Fruit fly (Drosophila melanogaster) whole organism, embryonic: Measurements from ENCODE around the gene Alp10.

Experiments
- Blimp-1 ChIP-seq: fragments of 200-800 bp; sonication (Bioruptor generic); optimal IDR thresholded peaks from 3 replicates; lab custom pipeline; 2018; ENCODE audit warnings: missing biosample characterization, missing genetic modification characterization, mild to moderate bottlenecking, moderate library complexity, missing genetic modification reagents
- BtbVII ChIP-seq: fragments of 200-800 bp; sonication (Bioruptor generic); optimal IDR thresholded peaks from 3 replicates; lab custom pipeline; 2017; ENCODE audit warnings: missing biosample characterization, mild to moderate bottlenecking, missing genetic modification characterization
- CG10274 ChIP-seq: fragments of 200-800 bp; sonication (Bioruptor generic); optimal IDR thresholded peaks from 3 replicates; lab custom pipeline; 2017; ENCODE audit warnings: missing biosample characterization, mild to moderate bottlenecking, missing genetic modification characterization
- CG12155 ChIP-seq: fragments of 200-800 bp; sonication (Bioruptor generic); optimal IDR thresholded peaks from 3 replicates; lab custom pipeline; 2016; ENCODE audit warnings: missing biosample characterization, missing genetic modification characterization
- CG13624 ChIP-seq: fragments of 200-800 bp; sonication (Bioruptor generic); optimal IDR thresholded peaks from 2 replicates; lab custom pipeline; 2016; ENCODE audit warnings: missing biosample characterization, missing genetic modification characterization
- CG14014 ChIP-seq: fragments of 200-800 bp; sonication (Bioruptor generic); IDR thresholded peaks from 2 replicates; pipeline ENCODE4 v1.3.6; 2022; ENCODE audit warnings: missing biosample characterization, missing genetic modification characterization
- CG15011 ChIP-seq: fragments of 200-800 bp; sonication (Bioruptor generic); optimal IDR thresholded peaks from 3 replicates; lab custom pipeline; 2018; ENCODE audit warnings: missing biosample characterization, mild to moderate bottlenecking, missing genetic modification characterization
- CG1529 ChIP-seq: fragments of 200-800 bp; sonication (Bioruptor generic); optimal IDR thresholded peaks from 3 replicates; lab custom pipeline; 2018; ENCODE audit warnings: missing biosample characterization, missing genetic modification characterization
- CG1647 ChIP-seq: fragments of 200-800 bp; sonication (Bioruptor generic); optimal IDR thresholded peaks from 3 replicates; lab custom pipeline; 2016; ENCODE audit warnings: missing biosample characterization, missing genetic modification characterization
- CG16813 ChIP-seq: fragments of 200-800 bp; sonication (Bioruptor generic); IDR thresholded peaks from 3 replicates; pipeline ENCODE4 v1.3.6; 2022; ENCODE audit warnings: missing biosample characterization, missing genetic modification characterization; ENCODE audit not compliant: partially characterized antibody
- CG16863 ChIP-seq: fragments of 200-800 bp; sonication (Bioruptor generic); optimal IDR thresholded peaks from 3 replicates; lab custom pipeline; 2016; ENCODE audit warnings: missing biosample characterization, missing genetic modification characterization
- CG17912 ChIP-seq: fragments of 200-800 bp; sonication (Bioruptor generic); optimal IDR thresholded peaks from 2 replicates; lab custom pipeline; 2018; ENCODE audit warnings: missing biosample characterization, mild to moderate bottlenecking, missing genetic modification characterization
- CG30020 ChIP-seq: fragments of 200-800 bp; optimal IDR thresholded peaks from 2 replicates; lab custom pipeline; 2019; ENCODE audit warnings: missing biosample characterization, mild to moderate bottlenecking, missing genetic modification characterization, moderate library complexity
- CG3281 ChIP-seq: fragments of 200-800 bp; sonication (Bioruptor generic); optimal IDR thresholded peaks from 3 replicates; lab custom pipeline; 2017; ENCODE audit warnings: missing biosample characterization, mild to moderate bottlenecking, missing genetic modification characterization
- CG9437 ChIP-seq: fragments of 200-800 bp; sonication (Bioruptor generic); optimal IDR thresholded peaks from 2 replicates; lab custom pipeline; 2018; ENCODE audit warnings: missing biosample characterization, mild to moderate bottlenecking, missing genetic modification characterization
- CkIIα-i1 ChIP-seq: fragments of 200-800 bp; sonication (Bioruptor generic); IDR thresholded peaks from 2 replicates; pipeline ENCODE4 v1.3.6; 2022; ENCODE audit warnings: missing biosample characterization, missing genetic modification characterization
- CrebB ChIP-seq: fragments of 200-800 bp; sonication (Bioruptor generic); optimal IDR thresholded peaks from 3 replicates; lab custom pipeline; 2018; ENCODE audit warnings: missing biosample characterization, mild to moderate bottlenecking, missing genetic modification characterization
- D19A ChIP-seq: fragments of 200-800 bp; optimal IDR thresholded peaks from 3 replicates; lab custom pipeline; 2019; ENCODE audit warnings: missing biosample characterization, mild to moderate bottlenecking, missing genetic modification characterization, moderate library complexity
- Doc2 ChIP-seq: fragments of 200-800 bp; sonication (Bioruptor generic); IDR thresholded peaks from 2 replicates; pipeline ENCODE4 v1.3.6; 2022; ENCODE audit warnings: missing biosample characterization, missing genetic modification characterization
- HLH3B ChIP-seq: fragments of 200-800 bp; sonication (Bioruptor generic); IDR thresholded peaks from 2 replicates; pipeline ENCODE4 v1.3.6; 2022; ENCODE audit warnings: missing biosample characterization, missing genetic modification characterization
- Hand ChIP-seq: fragments of 200-800 bp; sonication (Bioruptor generic); optimal IDR thresholded peaks from 2 replicates; lab custom pipeline; 2017; ENCODE audit warnings: mild to moderate bottlenecking, missing biosample characterization, missing genetic modification reagents, missing genetic modification characterization
- Hey ChIP-seq: fragments of 200-800 bp; sonication (Bioruptor generic); optimal IDR thresholded peaks from 3 replicates; lab custom pipeline; 2018; ENCODE audit warnings: missing biosample characterization, mild to moderate bottlenecking, missing genetic modification characterization
- Jarid2 ChIP-seq: fragments of 200-800 bp; sonication (Bioruptor generic); optimal IDR thresholded peaks from 3 replicates; lab custom pipeline; 2017; ENCODE audit warnings: mild to moderate bottlenecking, missing biosample characterization, missing genetic modification reagents, missing genetic modification characterization
- Lhr ChIP-seq: fragments of 200-800 bp; sonication (Bioruptor generic); optimal IDR thresholded peaks from 3 replicates; lab custom pipeline; 2017; ENCODE audit warnings: mild to moderate bottlenecking, missing biosample characterization, missing genetic modification reagents, missing genetic modification characterization
- MESR4 ChIP-seq: fragments of 200-800 bp; sonication (Bioruptor generic); optimal IDR thresholded peaks from 2 replicates; lab custom pipeline; 2018; ENCODE audit warnings: missing biosample characterization, mild to moderate bottlenecking, missing genetic modification characterization, moderate library complexity
- Med ChIP-seq: fragments of 200-800 bp; sonication (Bioruptor generic); peaks from one replicate; lab custom pipeline; 2016; ENCODE audit warnings: missing biosample characterization, missing genetic modification characterization, mild to moderate bottlenecking, inconsistent platforms, moderate library complexity
- Neu2 ChIP-seq: fragments of 200-800 bp; sonication (Bioruptor generic); optimal IDR thresholded peaks from 3 replicates; lab custom pipeline; 2016; ENCODE audit warnings: missing biosample characterization, missing genetic modification characterization, borderline replicate concordance
- Optix ChIP-seq: fragments of 200-800 bp; sonication (Bioruptor generic); IDR thresholded peaks from 3 replicates; pipeline ENCODE4 v1.3.6; 2022; ENCODE audit warnings: missing biosample characterization, missing genetic modification characterization
- PHDP ChIP-seq: fragments of 200-800 bp; sonication (Bioruptor generic); optimal IDR thresholded peaks from 3 replicates; lab custom pipeline; 2018; ENCODE audit warnings: missing biosample characterization, mild to moderate bottlenecking, missing genetic modification characterization, moderate library complexity
- Pdp1 ChIP-seq, 2 experiments: fragments of 200-800 bp; sonication (Bioruptor generic); optimal IDR thresholded peaks; 3 replicates each; lab custom pipeline; 2016; ENCODE audit warnings: missing biosample characterization in 2 of 2, missing genetic modification characterization in 2 of 2, mild to moderate bottlenecking in 1 of 2, moderate library complexity in 1 of 2
- YL-1 ChIP-seq: fragments of 200-800 bp; sonication (Bioruptor generic); optimal IDR thresholded peaks from 3 replicates; lab custom pipeline; 2017; ENCODE audit warnings: missing biosample characterization, mild to moderate bottlenecking, missing genetic modification characterization
- ac ChIP-seq: fragments of 200-800 bp; sonication (Bioruptor generic); optimal IDR thresholded peaks from 3 replicates; lab custom pipeline; 2017; ENCODE audit warnings: missing biosample characterization, mild to moderate bottlenecking, missing genetic modification characterization
- ash1 ChIP-seq: fragments of 200-800 bp; sonication (Bioruptor generic); optimal IDR thresholded peaks from 2 replicates; lab custom pipeline; 2018; ENCODE audit warnings: missing biosample characterization, mild to moderate bottlenecking, missing genetic modification characterization
- bbx ChIP-seq: fragments of 200-800 bp; sonication (Bioruptor generic); IDR thresholded peaks from 2 replicates; pipeline ENCODE4 v1.3.6; 2022; ENCODE audit warnings: missing biosample characterization, missing genetic modification characterization; ENCODE audit not compliant: partially characterized antibody
- cad ChIP-seq: fragments of >200 bp; optimal IDR thresholded peaks from 2 replicates; lab custom pipeline; 2017; ENCODE audit warnings: missing biosample characterization, missing genetic modification characterization
- chm ChIP-seq: fragments of 200-800 bp; sonication (Bioruptor generic); IDR thresholded peaks from 2 replicates; pipeline ENCODE4 v1.3.6; 2022; ENCODE audit warnings: missing biosample characterization, missing genetic modification characterization
- dan ChIP-seq: fragments of 200-800 bp; sonication (Bioruptor generic); IDR thresholded peaks from 2 replicates; pipeline ENCODE4 v1.3.6; 2022; ENCODE audit warnings: missing biosample characterization, missing genetic modification characterization
- dysf ChIP-seq: fragments of 200-800 bp; sonication (Bioruptor generic); IDR thresholded peaks from 3 replicates; pipeline ENCODE4 v1.3.6; 2022; ENCODE audit warnings: missing biosample characterization, missing genetic modification characterization
- esg ChIP-seq: fragments of 200-800 bp; sonication (Bioruptor generic); conservative IDR thresholded peaks from 2 replicates; pipeline ENCODE4 v1.3.6; 2022; ENCODE audit warnings: missing biosample characterization, missing genetic modification characterization
- ewg ChIP-seq: fragments of 200-800 bp; sonication (Bioruptor generic); optimal IDR thresholded peaks from 3 replicates; lab custom pipeline; 2017; ENCODE audit warnings: mild to moderate bottlenecking, missing biosample characterization, missing genetic modification reagents, missing genetic modification characterization
- fu2 ChIP-seq: fragments of 200-800 bp; sonication (Bioruptor generic); optimal IDR thresholded peaks from 2 replicates; lab custom pipeline; 2016; ENCODE audit warnings: missing biosample characterization, missing genetic modification characterization
- insv ChIP-seq, 2 experiments: fragments of 200-800 bp; sonication (Bioruptor generic); optimal IDR thresholded peaks; 3 replicates each; lab custom pipeline; 2016 to 2018; ENCODE audit warnings: missing biosample characterization in 2 of 2, missing genetic modification characterization in 2 of 2
- lmd ChIP-seq: fragments of 200-800 bp; sonication (Bioruptor generic); IDR thresholded peaks from 2 replicates; pipeline ENCODE4 v1.3.6; 2022; ENCODE audit warnings: missing biosample characterization, missing genetic modification characterization
- onecut ChIP-seq: fragments of 200-800 bp; sonication (Bioruptor generic); IDR thresholded peaks from 2 replicates; pipeline ENCODE4 v1.3.6; 2022; ENCODE audit warnings: missing biosample characterization, missing genetic modification characterization
- phol ChIP-seq: fragments of 200-800 bp; sonication (Bioruptor generic); optimal IDR thresholded peaks from 3 replicates; lab custom pipeline; 2018; ENCODE audit warnings: missing biosample characterization, mild to moderate bottlenecking, missing genetic modification characterization, moderate library complexity
- pita ChIP-seq: fragments of 200-800 bp; sonication (Bioruptor generic); optimal IDR thresholded peaks from 2 replicates; lab custom pipeline; 2017; ENCODE audit warnings: missing biosample characterization, mild to moderate bottlenecking, missing genetic modification characterization
- sens ChIP-seq: fragments of 200-800 bp; sonication (Bioruptor generic); peaks from one replicate; lab custom pipeline; 2016; ENCODE audit warnings: missing biosample characterization, missing genetic modification characterization
- tin ChIP-seq: fragments of 200-800 bp; sonication (Bioruptor generic); optimal IDR thresholded peaks from 3 replicates; lab custom pipeline; 2016; ENCODE audit warnings: missing biosample characterization, missing genetic modification characterization
- unpg ChIP-seq: fragments of 200-800 bp; sonication (Bioruptor generic); optimal IDR thresholded peaks from 3 replicates; lab custom pipeline; 2018; ENCODE audit warnings: missing biosample characterization, mild to moderate bottlenecking, missing genetic modification characterization, moderate library complexity
- usp ChIP-seq: fragments of >200 bp; optimal IDR thresholded peaks from 2 replicates; lab custom pipeline; 2017; ENCODE audit warnings: missing biosample characterization, missing genetic modification characterization

Alp10 gene

DNA sequence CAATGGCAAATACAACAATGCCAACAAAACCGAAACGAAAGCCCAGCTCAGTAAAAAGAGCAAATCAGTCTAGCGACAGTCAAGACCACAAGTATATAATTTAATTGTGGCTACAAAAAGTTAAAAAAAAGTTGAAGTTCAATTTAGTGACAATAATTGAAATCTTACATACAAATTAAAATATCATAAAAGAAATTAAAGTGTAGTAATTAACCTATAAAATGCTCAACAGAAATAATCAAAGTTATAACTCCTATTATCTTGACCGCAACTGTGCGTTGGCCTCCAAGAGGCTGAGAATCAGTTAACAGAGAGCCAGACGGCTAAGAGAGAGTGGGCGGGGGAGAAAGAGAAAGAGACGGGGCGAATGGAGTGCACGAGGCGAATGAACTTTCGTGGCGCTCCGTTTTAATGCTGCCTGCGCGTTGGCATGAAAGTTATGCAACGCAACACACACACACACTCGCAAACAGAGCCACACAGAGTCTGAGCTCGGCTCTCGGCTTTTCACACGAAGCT, 16.7 kb upstream of the Alp10 start (continued):
- TF ChIP-seq fu2 (GFP tag; lab: Kevin White, UChicago) (no peak), CG16813 (GFP tag; lab: Robert Waterston, UW) (no peak), ash1 (no peak), D19A (tag; lab: Kevin White, UChicago) (peak; percentile 88), insv (GFP tag; optimal IDR thresholded peaks at IDR 0.05; lab: Kevin White, UChicago) (no peak), Lhr (peak; percentile 72), esg (peak; percentile 77), CG10274 (GFP tag; lab: Kevin White, UChicago) (peak; percentile 2), dysf (GFP tag; lab: Robert Waterston, UW) (peak; percentile 79), HLH3B (GFP tag; lab: Robert Waterston, UW) (peak; percentile 83), CG16863 (GFP tag; lab: Kevin White, UChicago) (peak; percentile 54), cad (GFP tag; lab: Kevin White, UChicago) (no peak), CkIIα-i1 (GFP tag; lab: Robert Waterston, UW) (no peak), Hand (GFP tag; lab: Kevin White, UChicago) (no peak), Optix (GFP tag; lab: Robert Waterston, UW) (no peak), Jarid2 (GFP tag; lab: Kevin White, UChicago) (peak; percentile 54), CG15011 (GFP tag; lab: Kevin White, UChicago) (peak; percentile 56), Hey (no peak), onecut (peak; percentile 72), lmd (GFP tag; lab: Robert Waterston, UW) (peak; percentile 55), PHDP (tag; lab: Kevin White, UChicago) (peak; percentile 90), CG13624 (GFP tag; lab: Kevin White, UChicago) (no peak), CG1647 (GFP tag; lab: Kevin White, UChicago) (no peak), CG9437 (GFP tag; lab: Kevin White, UChicago) (peak; percentile 67), tin (GFP tag; lab: Kevin White, UChicago) (peak; percentile 72), CG12155 (GFP tag; lab: Kevin White, UChicago) (peak; percentile 43), CG3281 (no peak), Neu2 (GFP tag; lab: Kevin White, UChicago) (no peak), chm (GFP tag; lab: Robert Waterston, UW) (no peak; the same call in 1 of the 2 replicates), CG1529 (GFP tag; lab: Kevin White, UChicago) (peak; percentile 80), Blimp-1 (GFP tag; lab: Kevin White, UChicago) (peak; percentile 97), MESR4 (no peak), sens (GFP tag; lab: Kevin White, UChicago) (peak; percentile 88), bbx (no peak), unpg (peak; percentile 92), pita (GFP tag; lab: Kevin White, UChicago) (no peak), phol (tag; lab: Kevin White, UChicago) (peak; percentile 90), ewg (GFP tag; lab: Kevin White, UChicago) (peak; percentile 69), ac (GFP tag; lab: Kevin White, UChicago) (no peak), Doc2 (GFP tag; lab: Robert Waterston, UW) (0 out of 2 replicates have a peak, but pooled peaks have one; percentile 10), dan (GFP tag; lab: Robert Waterston, UW) (no peak), Pdp1 (GFP tag; optimal IDR thresholded peaks at IDR 0.05; lab: Kevin White, UChicago) (peak; percentile 20 to 91), usp (no peak), Med (GFP tag; lab: Kevin White, UChicago) (no peak), BtbVII (GFP tag; lab: Kevin White, UChicago) (peak; percentile 69), CG30020 (tag; lab: Kevin White, UChicago) (peak; percentile 64), CG14014 (GFP tag; lab: Robert Waterston, UW) (peak; percentile 35; the same call in 1 of the 2 replicates), CrebB (peak; percentile 76), YL-1 (peak; percentile 2), CG17912 (GFP tag; lab: Kevin White, UChicago) (no peak)
